Worm (Caenorhabditis elegans) whole organism, L3 larva: ENCODE data around the gene Y75B8A.23.

Experiments
- ama-1 ChIP-seq: fragments of 150-350 bp; optimal IDR thresholded peaks from 2 replicates; lab custom pipeline; 2018
- ceh-9 ChIP-seq: sonication (generic microtip); optimal IDR thresholded peaks from 2 replicates; lab custom pipeline; 2018; ENCODE audit warnings: missing biosample characterization, missing genetic modification characterization
- daf-12 ChIP-seq: fragments of 150-350 bp; optimal IDR thresholded peaks from 2 replicates; lab custom pipeline; 2014; ENCODE audit warnings: missing biosample characterization, missing genetic modification reagents, missing genetic modification characterization
- fkh-10 ChIP-seq: sonication (generic microtip); optimal IDR thresholded peaks from 2 replicates; lab custom pipeline; 2017; ENCODE audit warnings: missing biosample characterization, missing genetic modification reagents, missing genetic modification characterization
- nhr-23 ChIP-seq: fragments of 150-350 bp; optimal IDR thresholded peaks from 2 replicates; lab custom pipeline; 2014; ENCODE audit warnings: missing biosample characterization, missing genetic modification reagents, missing genetic modification characterization
- nhr-237 ChIP-seq: fragments of 150-350 bp; optimal IDR thresholded peaks from 2 replicates; lab custom pipeline; 2014; ENCODE audit warnings: missing biosample characterization, missing genetic modification characterization
- nhr-25 ChIP-seq: sonication (generic microtip); optimal IDR thresholded peaks from 2 replicates; lab custom pipeline; 2017; ENCODE audit warnings: missing biosample characterization, missing genetic modification characterization
- nhr-28 ChIP-seq: fragments of 150-350 bp; optimal IDR thresholded peaks from 2 replicates; lab custom pipeline; 2014; ENCODE audit warnings: missing biosample characterization, missing genetic modification characterization
- nhr-76 ChIP-seq: fragments of 150-350 bp; sonication (generic microtip); optimal IDR thresholded peaks from 5 replicates; lab custom pipeline; 2014; ENCODE audit warnings: missing biosample characterization, missing genetic modification characterization
- pqm-1 ChIP-seq: fragments of 150-350 bp; optimal IDR thresholded peaks from 2 replicates; lab custom pipeline; 2017; ENCODE audit warnings: missing biosample characterization, missing genetic modification characterization, inconsistent platforms
- sea-2 ChIP-seq: fragments of 150-350 bp; sonication (generic microtip); optimal IDR thresholded peaks from 4 replicates; lab custom pipeline; 2014; ENCODE audit warnings: missing biosample characterization, missing genetic modification reagents, missing genetic modification characterization
- skn-1 ChIP-seq: fragments of 150-350 bp; optimal IDR thresholded peaks from 2 replicates; lab custom pipeline; 2014; ENCODE audit warnings: missing biosample characterization, missing genetic modification characterization
- ztf-11 ChIP-seq: fragments of 150-350 bp; optimal IDR thresholded peaks from 2 replicates; lab custom pipeline; 2014; ENCODE audit warnings: missing biosample characterization, missing genetic modification characterization
- ztf-4 ChIP-seq: fragments of 150-350 bp; optimal IDR thresholded peaks from 2 replicates; lab custom pipeline; 2014; ENCODE audit warnings: missing biosample characterization, missing genetic modification characterization

- TF ChIP-seq sea-2 (GFP tag; lab: Kevin White, UChicago) = no peak
- no peak for TF ChIP-seq fkh-10 (GFP tag; lab: Kevin White, UChicago)
- no peak for TF ChIP-seq ama-1
- TF ChIP-seq ztf-4 = no peak
- no peak for TF ChIP-seq nhr-237
- TF ChIP-seq nhr-28 (tag; lab: Kevin White, UChicago) = no peak
- TF ChIP-seq nhr-25 (tag; lab: Kevin White, UChicago) = no peak
- no peak for TF ChIP-seq skn-1 (tag; lab: Kevin White, UChicago)
- no peak for TF ChIP-seq ceh-9 (tag; lab: Kevin White, UChicago)
- TF ChIP-seq ztf-11 (tag; lab: Kevin White, UChicago) = no peak
- no peak for TF ChIP-seq pqm-1 (tag; lab: Kevin White, UChicago)
- no peak for TF ChIP-seq nhr-76 (tag; lab: Kevin White, UChicago)
- TF ChIP-seq nhr-23 (tag; lab: Kevin White, UChicago) = no peak
- TF ChIP-seq daf-12 = no peak
Observed at ce11 chrIII:12245570-12245969, 4.9 kb upstream of the Y75B8A.23 start.
